Fruit fly (Drosophila melanogaster) whole organism, embryonic: Measurements from ENCODE around the gene Zpr1.
A peak's percentile ranks its signal among the peaks of the same experiment; 100 is the strongest.

Source experiments
- CG1024 ChIP-seq: fragments of 200-800 bp; sonication (Bioruptor generic); IDR thresholded peaks from 2 replicates; pipeline ENCODE4 v1.3.6; 2022; ENCODE audit warnings: missing biosample characterization, missing genetic modification characterization
- CG15514 ChIP-seq: fragments of 200-800 bp; sonication (Bioruptor generic); optimal IDR thresholded peaks from 3 replicates; lab custom pipeline; 2017; ENCODE audit warnings: missing biosample characterization, missing genetic modification characterization, mild to moderate bottlenecking, moderate library complexity, missing genetic modification reagents
- CG15601 ChIP-seq: fragments of 200-800 bp; sonication (Bioruptor generic); optimal IDR thresholded peaks from 3 replicates; lab custom pipeline; 2019; ENCODE audit warnings: missing biosample characterization, mild to moderate bottlenecking, missing genetic modification characterization, moderate library complexity
- CG30020 ChIP-seq: fragments of 200-800 bp; optimal IDR thresholded peaks from 2 replicates; lab custom pipeline; 2019; ENCODE audit warnings: missing biosample characterization, mild to moderate bottlenecking, missing genetic modification characterization, moderate library complexity
- CG30403 ChIP-seq: fragments of 200-800 bp; sonication (Bioruptor generic); optimal IDR thresholded peaks from 3 replicates; lab custom pipeline; 2016; ENCODE audit warnings: missing biosample characterization, missing genetic modification characterization
- CG34224 ChIP-seq: fragments of 200-800 bp; sonication (Bioruptor generic); IDR thresholded peaks from 3 replicates; pipeline ENCODE4 v1.3.6; 2022; ENCODE audit warnings: missing biosample characterization, missing genetic modification characterization; ENCODE audit not compliant: partially characterized antibody
- CG4707 ChIP-seq: fragments of 200-800 bp; sonication (Bioruptor generic); optimal IDR thresholded peaks from 2 replicates; lab custom pipeline; 2018; ENCODE audit warnings: missing biosample characterization, mild to moderate bottlenecking, missing genetic modification characterization, moderate library complexity
- CG5180 ChIP-seq: fragments of 200-800 bp; sonication (Bioruptor generic); optimal IDR thresholded peaks from 3 replicates; lab custom pipeline; 2017; ENCODE audit warnings: missing biosample characterization, missing genetic modification characterization, mild to moderate bottlenecking, moderate library complexity, missing genetic modification reagents
- CG5245 ChIP-seq: fragments of 200-800 bp; sonication (Bioruptor generic); optimal IDR thresholded peaks from 3 replicates; lab custom pipeline; 2016; ENCODE audit warnings: missing biosample characterization, missing genetic modification characterization
- CG8924 ChIP-seq: fragments of 200-800 bp; optimal IDR thresholded peaks from 3 replicates; lab custom pipeline; 2019; ENCODE audit warnings: missing biosample characterization, mild to moderate bottlenecking, missing genetic modification characterization, moderate library complexity
- CrebB ChIP-seq: fragments of 200-800 bp; sonication (Bioruptor generic); optimal IDR thresholded peaks from 3 replicates; lab custom pipeline; 2018; ENCODE audit warnings: missing biosample characterization, mild to moderate bottlenecking, missing genetic modification characterization
- MESR4 ChIP-seq: fragments of 200-800 bp; sonication (Bioruptor generic); optimal IDR thresholded peaks from 2 replicates; lab custom pipeline; 2018; ENCODE audit warnings: missing biosample characterization, mild to moderate bottlenecking, missing genetic modification characterization, moderate library complexity
- Nf-YC ChIP-seq: fragments of 200-800 bp; optimal IDR thresholded peaks from 3 replicates; lab custom pipeline; 2019; ENCODE audit warnings: missing biosample characterization, mild to moderate bottlenecking, missing genetic modification characterization, moderate library complexity
- NfI ChIP-seq: fragments of 200-800 bp; sonication (Bioruptor generic); optimal IDR thresholded peaks from 3 replicates; lab custom pipeline; 2018; ENCODE audit warnings: missing biosample characterization, mild to moderate bottlenecking, missing genetic modification characterization, moderate library complexity
- Pdp1 ChIP-seq, 2 experiments: fragments of 200-800 bp; sonication (Bioruptor generic); optimal IDR thresholded peaks; 3 replicates each; lab custom pipeline; 2016; ENCODE audit warnings: missing biosample characterization in 2 of 2, missing genetic modification characterization in 2 of 2, mild to moderate bottlenecking in 1 of 2, moderate library complexity in 1 of 2
- Trl ChIP-seq, 3 experiments: fragments of >200 bp in 2 of 3; fragments of 200-800 bp in 1 of 3; sonication (Bioruptor generic) in 1 of 3; optimal IDR thresholded peaks; 2 replicates in 1 of 3; 3 replicates in 2 of 3; lab custom pipeline; 2016 to 2017; ENCODE audit warnings: missing biosample characterization in 1 of 3, missing genetic modification characterization in 1 of 3
- ato ChIP-seq: fragments of 200-800 bp; sonication (Bioruptor generic); IDR thresholded peaks from 2 replicates; pipeline ENCODE4 v1.3.6; 2022; ENCODE audit warnings: missing biosample characterization, missing genetic modification characterization; ENCODE audit not compliant: partially characterized antibody
- bcd ChIP-seq: fragments of 200-800 bp; sonication (Bioruptor generic); optimal IDR thresholded peaks from 2 replicates; lab custom pipeline; 2017; ENCODE audit warnings: missing biosample characterization, mild to moderate bottlenecking, missing genetic modification characterization
- cg ChIP-seq: fragments of 200-800 bp; sonication (Bioruptor generic); optimal IDR thresholded peaks from 3 replicates; lab custom pipeline; 2019; ENCODE audit warnings: missing biosample characterization, mild to moderate bottlenecking, missing genetic modification characterization, moderate library complexity
- chinmo ChIP-seq: fragments of 200-800 bp; sonication (Bioruptor generic); IDR thresholded peaks from 4 replicates; pipeline ENCODE4 v1.3.6; 2022; ENCODE audit warnings: missing biosample characterization, missing genetic modification characterization; ENCODE audit not compliant: partially characterized antibody
- dimm ChIP-seq: fragments of 200-800 bp; sonication (Bioruptor generic); IDR thresholded peaks from 2 replicates; pipeline ENCODE4 v1.3.6; 2022; ENCODE audit warnings: missing biosample characterization, missing genetic modification characterization
- insv ChIP-seq, 2 experiments: fragments of 200-800 bp; sonication (Bioruptor generic); optimal IDR thresholded peaks; 3 replicates each; lab custom pipeline; 2016 to 2018; ENCODE audit warnings: missing biosample characterization in 2 of 2, missing genetic modification characterization in 2 of 2
- otp ChIP-seq: fragments of 200-800 bp; sonication (Bioruptor generic); IDR thresholded peaks from 3 replicates; pipeline ENCODE4, ENCODE4 v1.3.6; 2022; ENCODE audit warnings: missing biosample characterization, missing genetic modification characterization
- sens ChIP-seq: fragments of 200-800 bp; sonication (Bioruptor generic); peaks from one replicate; lab custom pipeline; 2016; ENCODE audit warnings: missing biosample characterization, missing genetic modification characterization
- ssp ChIP-seq: fragments of 200-800 bp; sonication (Bioruptor generic); IDR thresholded peaks from 2 replicates; pipeline ENCODE4 v1.3.6; 2022; ENCODE audit warnings: missing biosample characterization, missing genetic modification characterization
- unpg ChIP-seq: fragments of 200-800 bp; sonication (Bioruptor generic); optimal IDR thresholded peaks from 3 replicates; lab custom pipeline; 2018; ENCODE audit warnings: missing biosample characterization, mild to moderate bottlenecking, missing genetic modification characterization, moderate library complexity
- vvl ChIP-seq: fragments of 200-800 bp; sonication (Bioruptor generic); IDR thresholded peaks from 2 replicates; pipeline ENCODE4 v1.3.6; 2022; ENCODE audit warnings: missing biosample characterization, missing genetic modification characterization
- zf30C ChIP-seq: fragments of 200-800 bp; sonication (Bioruptor generic); optimal IDR thresholded peaks from 3 replicates; lab custom pipeline; 2018; ENCODE audit warnings: missing biosample characterization, mild to moderate bottlenecking, missing genetic modification characterization

Gene Zpr1

dm6 chrX:9110155-9110909 lies 51.6 kb downstream of the Zpr1 start:
- TF ChIP-seq zf30C (no peak), ssp (GFP tag; lab: Robert Waterston, UW) (no peak), otp (no peak), Trl (optimal IDR thresholded peaks at IDR 0.05; lab: Kevin White, UChicago) (peak; percentile 41 to 61), Trl (GFP tag; optimal IDR thresholded peaks at IDR 0.05; lab: Kevin White, UChicago) (no peak), cg (GFP tag; lab: Kevin White, UChicago) (peak; percentile 75), CG5180 (GFP tag; lab: Kevin White, UChicago) (no peak), CG15601 (tag; lab: Kevin White, UChicago) (no peak), CG1024 (GFP tag; lab: Robert Waterston, UW) (no peak), unpg (GFP tag; lab: Kevin White, UChicago) (no peak), Pdp1 (GFP tag; optimal IDR thresholded peaks at IDR 0.05; lab: Kevin White, UChicago) (peak in 1 of 2 experiments; percentile 10), bcd (GFP tag; lab: Kevin White, UChicago) (no peak), CG30403 (GFP tag; lab: Kevin White, UChicago) (no peak), CG34224 (GFP tag; lab: Robert Waterston, UW) (0 out of 3 replicates have a peak, but pooled peaks have one; percentile 10), CG8924 (peak; percentile 22), Nf-YC (tag; lab: Kevin White, UChicago) (no peak), sens (GFP tag; lab: Kevin White, UChicago) (peak; percentile 53), CrebB (no peak), dimm (GFP tag; lab: Robert Waterston, UW) (no peak), chinmo (no peak), CG4707 (GFP tag; lab: Kevin White, UChicago) (no peak), CG15514 (GFP tag; lab: Kevin White, UChicago) (no peak), NfI (GFP tag; lab: Kevin White, UChicago) (no peak), CG30020 (no peak), ato (no peak), CG5245 (GFP tag; lab: Kevin White, UChicago) (no peak), insv (GFP tag; optimal IDR thresholded peaks at IDR 0.05; lab: Kevin White, UChicago) (peak in 1 of 2 experiments; percentile 86), MESR4 (GFP tag; lab: Kevin White, UChicago) (no peak), vvl (GFP tag; lab: Robert Waterston, UW) (0 out of 2 replicates have a peak, but pooled peaks have one; percentile 12)
